Fruit fly (Drosophila melanogaster): ENCODE measurements around the gene CG8159.

- TF ChIP-seq h (GFP tag; optimal IDR thresholded peaks at IDR 0.05) (no peak), Hr78 (GFP tag; optimal IDR thresholded peaks at IDR 0.05) (no peak), woc (GFP tag; optimal IDR thresholded peaks at IDR 0.05) (no peak), sv (GFP tag; optimal IDR thresholded peaks at IDR 0.05) (no peak), Vsx2 (GFP tag; optimal IDR thresholded peaks at IDR 0.05; ENCODE audit: partially characterized antibody) (no peak), br (GFP tag; optimal IDR thresholded peaks at IDR 0.05) (no peak)
Measured at dm6 chr3R:8741941-8742340, 15.3 kb downstream of the CG8159 start.
